Worm (Caenorhabditis elegans) whole organism, L3 larva: ENCODE results near the gene C16D9.5.

ENCODE experiments used
- ZK546.5 ChIP-seq: sonication (generic microtip); optimal IDR thresholded peaks from 2 replicates; lab custom pipeline; 2017; ENCODE audit warnings: missing biosample characterization, missing genetic modification characterization
- ama-1 ChIP-seq: fragments of 150-350 bp; optimal IDR thresholded peaks from 2 replicates; lab custom pipeline; 2018
- ceh-82 ChIP-seq: fragments of 150-350 bp; optimal IDR thresholded peaks from 2 replicates; lab custom pipeline; 2014; ENCODE audit warnings: missing biosample characterization, missing genetic modification characterization
- egl-5 ChIP-seq: fragments of 150-350 bp; optimal IDR thresholded peaks from 2 replicates; lab custom pipeline; 2017; ENCODE audit warnings: missing biosample characterization, missing genetic modification reagents, missing genetic modification characterization, inconsistent platforms
- fkh-10 ChIP-seq: sonication (generic microtip); optimal IDR thresholded peaks from 2 replicates; lab custom pipeline; 2017; ENCODE audit warnings: missing biosample characterization, missing genetic modification reagents, missing genetic modification characterization
- nfya-1 ChIP-seq: sonication (generic microtip); optimal IDR thresholded peaks from 2 replicates; lab custom pipeline; 2017; ENCODE audit warnings: missing genetic modification characterization, mild to moderate bottlenecking, missing compliant biosample characterization, antibody characterized with exemption, moderate library complexity; ENCODE audit not compliant: insufficient read depth
- skn-1 ChIP-seq: fragments of 150-350 bp; optimal IDR thresholded peaks from 2 replicates; lab custom pipeline; 2014; ENCODE audit warnings: missing biosample characterization, missing genetic modification characterization
- snpc-4 ChIP-seq: fragments of 150-350 bp; optimal IDR thresholded peaks from 2 replicates; lab custom pipeline; 2014; ENCODE audit warnings: missing biosample characterization, missing genetic modification characterization
- ztf-11 ChIP-seq: fragments of 150-350 bp; optimal IDR thresholded peaks from 2 replicates; lab custom pipeline; 2014; ENCODE audit warnings: missing biosample characterization, missing genetic modification characterization

DNA sequence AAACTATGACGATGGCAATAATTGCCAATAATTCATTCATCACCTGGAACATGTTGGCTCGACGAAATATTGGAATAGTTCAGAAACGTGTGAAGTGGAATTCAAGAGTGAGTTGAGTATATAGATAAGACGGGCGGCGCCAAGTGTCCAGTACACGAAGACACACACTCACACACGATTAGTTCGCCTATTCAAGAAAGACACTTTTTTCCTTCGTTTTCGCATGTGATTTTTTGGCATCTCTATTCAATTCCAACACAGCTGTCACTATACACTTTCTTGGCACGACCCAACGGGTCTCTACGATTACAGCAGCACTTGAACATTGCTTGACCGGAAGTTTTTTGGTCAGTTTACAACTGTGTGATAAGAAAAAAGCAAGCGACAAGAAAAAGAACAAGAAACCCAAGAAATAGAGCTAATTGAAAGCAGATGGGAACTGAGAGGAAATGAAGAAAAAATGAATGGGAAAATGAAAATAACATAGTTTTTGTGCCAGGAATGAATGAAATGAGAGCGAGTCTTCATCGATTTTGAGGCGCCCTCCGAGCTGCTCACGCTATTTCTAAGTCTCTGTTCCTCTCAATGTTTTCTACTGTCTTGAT is 27.6 kb downstream of the C16D9.5 start, which contains the start of gene K07C11.8:
- TF ChIP-seq ztf-11 (tag; lab: Kevin White, UChicago) (no peak), snpc-4 (tag; lab: Kevin White, UChicago) (no peak), skn-1 (tag; lab: Kevin White, UChicago) (no peak), egl-5 (tag; lab: Kevin White, UChicago) (no peak), ama-1 (lab: Kevin White, UChicago) (no peak), fkh-10 (GFP tag; lab: Kevin White, UChicago) (no peak), nfya-1 (no peak), ceh-82 (tag; lab: Kevin White, UChicago) (no peak), ZK546.5 (tag; lab: Kevin White, UChicago) (no peak)
